Worm (Caenorhabditis elegans): ENCODE data around the gene Y69H2.10.

DNA sequence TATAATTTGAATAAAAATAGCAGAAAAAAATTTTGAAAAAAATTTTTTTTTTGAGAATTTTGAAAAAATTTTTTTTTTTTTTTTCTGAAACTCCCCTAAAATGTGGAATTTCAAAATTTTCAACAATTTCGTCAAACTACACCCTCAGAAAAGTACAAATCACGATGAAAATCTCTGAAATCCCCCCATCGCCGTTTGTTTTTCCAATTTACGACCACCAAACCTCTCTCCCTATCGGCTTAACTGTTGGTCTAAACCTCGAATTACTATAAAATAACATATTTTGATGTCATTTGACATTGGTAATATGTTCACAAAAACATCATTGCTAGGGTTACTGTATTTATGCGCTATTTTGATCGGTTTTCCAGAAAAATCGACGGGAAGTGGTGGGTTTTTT is at the start of gene Y69H2.10:
- TF ChIP-seq blmp-1 (tag; optimal IDR thresholded peaks at IDR 0.05; ENCODE audit: insufficient read depth) (no peak), ztf-1 (GFP tag; conservative IDR thresholded peaks at IDR 0.05) (no peak), crh-2 (tag; optimal IDR thresholded peaks at IDR 0.05) (no peak), F13H6.1 (tag; optimal IDR thresholded peaks at IDR 0.05) (no peak), mbf-1 (tag; optimal IDR thresholded peaks at IDR 0.05) (no peak), nhr-11 (tag; optimal IDR thresholded peaks at IDR 0.05) (no peak), mdl-1 (tag; optimal IDR thresholded peaks at IDR 0.05) (no peak), unc-62 (GFP tag; optimal IDR thresholded peaks at IDR 0.05) (no peak), ceh-16 (tag; optimal IDR thresholded peaks at IDR 0.05) (no peak), gmeb-1 (tag; optimal IDR thresholded peaks at IDR 0.05) (no peak), nhr-77 (tag; optimal IDR thresholded peaks at IDR 0.05) (no peak), fos-1 (tag; optimal IDR thresholded peaks at IDR 0.05) (no peak), nhr-25 (tag; optimal IDR thresholded peaks at IDR 0.05) (no peak)
